Fruit fly (Drosophila melanogaster) whole organism, embryonic: ENCODE measurements around the gene Cpr.

ENCODE experiments used
- CG10321 ChIP-seq: fragments of 200-800 bp; sonication (Bioruptor generic); IDR thresholded peaks from 2 replicates; pipeline ENCODE4 v1.3.6; 2022; ENCODE audit warnings: missing biosample characterization, missing genetic modification characterization
- CG10431 ChIP-seq: fragments of 200-800 bp; sonication (Bioruptor generic); optimal IDR thresholded peaks from 3 replicates; lab custom pipeline; 2018; ENCODE audit warnings: missing biosample characterization, mild to moderate bottlenecking, missing genetic modification characterization
- CG10462 ChIP-seq: fragments of 200-800 bp; sonication (Bioruptor generic); optimal IDR thresholded peaks from 2 replicates; lab custom pipeline; 2016; ENCODE audit warnings: missing biosample characterization, missing genetic modification characterization
- CG11085 ChIP-seq: fragments of 200-800 bp; sonication (Bioruptor generic); IDR thresholded peaks from 2 replicates; pipeline ENCODE4 v1.3.6; 2022; ENCODE audit warnings: missing biosample characterization, missing genetic modification characterization
- CG12155 ChIP-seq: fragments of 200-800 bp; sonication (Bioruptor generic); optimal IDR thresholded peaks from 3 replicates; lab custom pipeline; 2016; ENCODE audit warnings: missing biosample characterization, missing genetic modification characterization
- CG12236 ChIP-seq: fragments of 200-800 bp; sonication (Bioruptor generic); optimal IDR thresholded peaks from 2 replicates; lab custom pipeline; 2016; ENCODE audit warnings: missing biosample characterization, missing genetic modification characterization
- CG12744 ChIP-seq: fragments of 200-800 bp; sonication (Bioruptor generic); optimal IDR thresholded peaks from 2 replicates; lab custom pipeline; 2016; ENCODE audit warnings: missing biosample characterization, missing genetic modification characterization
- CG13296 ChIP-seq: fragments of 200-800 bp; sonication (Bioruptor generic); optimal IDR thresholded peaks from 3 replicates; lab custom pipeline; 2018; ENCODE audit warnings: missing biosample characterization, mild to moderate bottlenecking, missing genetic modification characterization
- CG13775 ChIP-seq: fragments of 200-800 bp; sonication (Bioruptor generic); optimal IDR thresholded peaks from 3 replicates; lab custom pipeline; 2017; ENCODE audit warnings: missing biosample characterization, mild to moderate bottlenecking, missing genetic modification characterization
- CG15479 ChIP-seq: fragments of 200-800 bp; sonication (Bioruptor generic); optimal IDR thresholded peaks from 3 replicates; lab custom pipeline; 2019; ENCODE audit warnings: missing biosample characterization, mild to moderate bottlenecking, missing genetic modification characterization, moderate library complexity
- CG17385 ChIP-seq: fragments of 200-800 bp; sonication (Bioruptor generic); optimal IDR thresholded peaks from 3 replicates; lab custom pipeline; 2018; ENCODE audit warnings: missing biosample characterization, mild to moderate bottlenecking, missing genetic modification characterization
- CG2116 ChIP-seq: fragments of 200-800 bp; sonication (Bioruptor generic); optimal IDR thresholded peaks from 3 replicates; lab custom pipeline; 2018; ENCODE audit warnings: missing biosample characterization, mild to moderate bottlenecking, missing genetic modification characterization
- CG2678 ChIP-seq: fragments of 200-800 bp; sonication (Bioruptor generic); optimal IDR thresholded peaks from 3 replicates; lab custom pipeline; 2019; ENCODE audit warnings: missing biosample characterization, mild to moderate bottlenecking, missing genetic modification characterization, moderate library complexity
- CG2889 ChIP-seq: fragments of 200-800 bp; sonication (Bioruptor generic); IDR thresholded peaks from 3 replicates; pipeline ENCODE4 v1.3.6; 2022; ENCODE audit warnings: missing biosample characterization, missing genetic modification characterization
- CG31224 ChIP-seq: fragments of 200-800 bp; sonication (Bioruptor generic); IDR thresholded peaks from 2 replicates; pipeline ENCODE4 v1.3.6; 2022; ENCODE audit warnings: missing biosample characterization, missing genetic modification characterization
- CG32772 ChIP-seq: fragments of 200-800 bp; sonication (Bioruptor generic); IDR thresholded peaks from 2 replicates; pipeline ENCODE4 v1.3.6; 2022; ENCODE audit warnings: missing biosample characterization, missing genetic modification characterization
- CG42726 ChIP-seq: fragments of 200-800 bp; sonication (Bioruptor generic); IDR thresholded peaks from 2 replicates; pipeline ENCODE4 v1.3.6; 2022; ENCODE audit warnings: missing biosample characterization, missing genetic modification characterization; ENCODE audit not compliant: partially characterized antibody
- CG4730 ChIP-seq: fragments of 200-800 bp; sonication (Bioruptor generic); IDR thresholded peaks from 2 replicates; pipeline ENCODE4 v1.3.6; 2022; ENCODE audit warnings: missing biosample characterization, missing genetic modification characterization
- CG9215 ChIP-seq: fragments of 200-800 bp; sonication (Bioruptor generic); IDR thresholded peaks from 2 replicates; pipeline ENCODE4 v1.3.6; 2022; ENCODE audit warnings: missing biosample characterization, missing genetic modification characterization
- CG9817 ChIP-seq: fragments of 200-800 bp; sonication (Bioruptor generic); optimal IDR thresholded peaks from 2 replicates; lab custom pipeline; 2018; ENCODE audit warnings: missing biosample characterization, mild to moderate bottlenecking, missing genetic modification characterization, moderate library complexity
- CTCF ChIP-seq: fragments of 200-800 bp; sonication (Bioruptor generic); optimal IDR thresholded peaks from 2 replicates; lab custom pipeline; 2017; ENCODE audit warnings: missing biosample characterization, mild to moderate bottlenecking, missing genetic modification characterization, moderate library complexity
- D ChIP-seq, 2 experiments: fragments of 200-800 bp in 1 of 2; fragments of >200 bp in 1 of 2; sonication (Bioruptor generic) in 1 of 2; optimal IDR thresholded peaks; 2 replicates in 1 of 2; 3 replicates in 1 of 2; lab custom pipeline; 2017; ENCODE audit warnings: mild to moderate bottlenecking in 1 of 2, missing biosample characterization in 1 of 2, missing genetic modification characterization in 1 of 2, missing genetic modification reagents in 1 of 2
- Dfd ChIP-seq, 2 experiments: fragments of >200 bp; optimal IDR thresholded peaks; 2 replicates each; lab custom pipeline; 2017; ENCODE audit warnings: missing biosample characterization in 2 of 2, missing genetic modification characterization in 2 of 2
- Dip2 ChIP-seq: fragments of 200-800 bp; sonication (Bioruptor generic); IDR thresholded peaks from 2 replicates; pipeline ENCODE4 v1.3.6; 2022; ENCODE audit warnings: missing biosample characterization, missing genetic modification characterization
- Dp ChIP-seq: fragments of 200-800 bp; sonication (Bioruptor generic); optimal IDR thresholded peaks from 2 replicates; lab custom pipeline; 2018; ENCODE audit warnings: missing biosample characterization, mild to moderate bottlenecking, missing genetic modification characterization, moderate library complexity
- Ets97D ChIP-seq: fragments of 200-800 bp; sonication (Bioruptor generic); optimal IDR thresholded peaks from 3 replicates; lab custom pipeline; 2016; ENCODE audit warnings: missing biosample characterization, missing genetic modification characterization
- Fer2 ChIP-seq: fragments of 200-800 bp; sonication (Bioruptor generic); optimal IDR thresholded peaks from 2 replicates; lab custom pipeline; 2018; ENCODE audit warnings: missing biosample characterization, mild to moderate bottlenecking, missing genetic modification characterization, moderate library complexity
- HLH3B ChIP-seq: fragments of 200-800 bp; sonication (Bioruptor generic); IDR thresholded peaks from 2 replicates; pipeline ENCODE4 v1.3.6; 2022; ENCODE audit warnings: missing biosample characterization, missing genetic modification characterization
- Neu2 ChIP-seq: fragments of 200-800 bp; sonication (Bioruptor generic); optimal IDR thresholded peaks from 3 replicates; lab custom pipeline; 2016; ENCODE audit warnings: missing biosample characterization, missing genetic modification characterization, borderline replicate concordance
- NfI ChIP-seq: fragments of 200-800 bp; sonication (Bioruptor generic); optimal IDR thresholded peaks from 3 replicates; lab custom pipeline; 2018; ENCODE audit warnings: missing biosample characterization, mild to moderate bottlenecking, missing genetic modification characterization, moderate library complexity
- Oli ChIP-seq: fragments of 200-800 bp; sonication (Bioruptor generic); optimal IDR thresholded peaks from 2 replicates; lab custom pipeline; 2018; ENCODE audit warnings: missing biosample characterization, mild to moderate bottlenecking, missing genetic modification characterization, moderate library complexity
- Rx ChIP-seq: fragments of 200-800 bp; sonication (Bioruptor generic); IDR thresholded peaks from 2 replicates; pipeline ENCODE4 v1.3.6; 2022; ENCODE audit warnings: missing biosample characterization, missing genetic modification characterization
- Scr ChIP-seq: fragments of 200-800 bp; sonication (Bioruptor generic); IDR thresholded peaks from 2 replicates; pipeline ENCODE4 v1.3.6; 2022; ENCODE audit warnings: missing biosample characterization, missing genetic modification characterization; ENCODE audit not compliant: partially characterized antibody
- Sox102F ChIP-seq: fragments of 200-800 bp; sonication (Bioruptor generic); optimal IDR thresholded peaks from 2 replicates; lab custom pipeline; 2018; ENCODE audit warnings: missing biosample characterization, mild to moderate bottlenecking, missing genetic modification characterization, moderate library complexity
- TFAM ChIP-seq: fragments of 200-800 bp; sonication (Bioruptor generic); optimal IDR thresholded peaks from 2 replicates; lab custom pipeline; 2017; ENCODE audit warnings: missing biosample characterization, missing genetic modification characterization, inconsistent platforms
- YL-1 ChIP-seq: fragments of 200-800 bp; sonication (Bioruptor generic); optimal IDR thresholded peaks from 3 replicates; lab custom pipeline; 2017; ENCODE audit warnings: missing biosample characterization, mild to moderate bottlenecking, missing genetic modification characterization
- ase ChIP-seq: fragments of 200-800 bp; sonication (Bioruptor generic); IDR thresholded peaks from 3 replicates; pipeline ENCODE4 v1.3.6; 2022; ENCODE audit warnings: missing biosample characterization, missing genetic modification characterization
- br ChIP-seq: fragments of >200 bp; optimal IDR thresholded peaks from 2 replicates; lab custom pipeline; 2017
- btn ChIP-seq: fragments of 200-800 bp; sonication (Bioruptor generic); optimal IDR thresholded peaks from 2 replicates; lab custom pipeline; 2016; ENCODE audit warnings: missing biosample characterization, missing genetic modification characterization
- ftz-f1 ChIP-seq: fragments of 200-800 bp; sonication (Bioruptor generic); optimal IDR thresholded peaks from 2 replicates; lab custom pipeline; 2016; ENCODE audit warnings: missing biosample characterization, missing genetic modification characterization
- gt ChIP-seq: fragments of 200-800 bp; sonication (Bioruptor generic); IDR thresholded peaks from 2 replicates; pipeline ENCODE4 v1.3.6; 2022; ENCODE audit warnings: missing biosample characterization, missing genetic modification characterization
- hbn ChIP-seq: fragments of 200-800 bp; sonication (Bioruptor generic); IDR thresholded peaks from 2 replicates; pipeline ENCODE4 v1.3.6; 2022; ENCODE audit warnings: missing biosample characterization, missing genetic modification characterization; ENCODE audit not compliant: partially characterized antibody
- jing ChIP-seq: fragments of 200-800 bp; sonication (Bioruptor generic); optimal IDR thresholded peaks from 2 replicates; lab custom pipeline; 2018; ENCODE audit warnings: missing biosample characterization, mild to moderate bottlenecking, missing genetic modification characterization
- pho ChIP-seq: fragments of 200-800 bp; sonication (Bioruptor generic); optimal IDR thresholded peaks from 2 replicates; lab custom pipeline; 2016; ENCODE audit warnings: missing biosample characterization, missing genetic modification characterization
- rib ChIP-seq: fragments of 200-800 bp; sonication (Bioruptor generic); IDR thresholded peaks from 2 replicates; pipeline ENCODE4 v1.3.6; 2022; ENCODE audit warnings: missing biosample characterization, missing genetic modification characterization
- sim ChIP-seq: fragments of 200-800 bp; sonication (Bioruptor generic); IDR thresholded peaks from 2 replicates; pipeline ENCODE4 v1.3.6; 2022; ENCODE audit warnings: missing biosample characterization, missing genetic modification characterization
- tap ChIP-seq: fragments of 200-800 bp; optimal IDR thresholded peaks from 3 replicates; lab custom pipeline; 2019; ENCODE audit warnings: missing biosample characterization, mild to moderate bottlenecking, missing genetic modification characterization, moderate library complexity
- trem ChIP-seq: fragments of 200-800 bp; optimal IDR thresholded peaks from 3 replicates; lab custom pipeline; 2019; ENCODE audit warnings: missing biosample characterization, mild to moderate bottlenecking, missing genetic modification characterization, moderate library complexity
- wor ChIP-seq: fragments of 200-800 bp; sonication (Bioruptor generic); IDR thresholded peaks from 2 replicates; pipeline ENCODE4 v1.3.6; 2022; ENCODE audit warnings: missing biosample characterization, missing genetic modification characterization

The Cpr gene

dm6 chr2L:6339010-6339897, 618 bp downstream of the Cpr start (continued):
- TF ChIP-seq D (optimal IDR thresholded peaks at IDR 0.05; lab: Kevin White, UChicago) (peak; percentile 36), D (GFP tag; optimal IDR thresholded peaks at IDR 0.05; lab: Kevin White, UChicago) (no peak), wor (GFP tag; lab: Robert Waterston, UW) (no peak), tap (tag; lab: Kevin White, UChicago) (peak; percentile 20), CG9215 (GFP tag; lab: Robert Waterston, UW) (no peak), Ets97D (GFP tag; lab: Kevin White, UChicago) (no peak), pho (peak; percentile 16), CTCF (no peak), CG13775 (GFP tag; lab: Kevin White, UChicago) (no peak), NfI (peak; percentile 14), Scr (GFP tag; lab: Robert Waterston, UW) (no peak), hbn (GFP tag; lab: Robert Waterston, UW) (peak; percentile 19; the same call in 1 of the 2 replicates), btn (GFP tag; lab: Kevin White, UChicago) (no peak), Dip2 (GFP tag; lab: Robert Waterston, UW) (no peak), br (lab: Kevin White, UChicago) (no peak), trem (no peak), CG12744 (no peak), Dfd (GFP tag; optimal IDR thresholded peaks at IDR 0.05; lab: Kevin White, UChicago) (no peak), HLH3B (GFP tag; lab: Robert Waterston, UW) (0 out of 2 replicates have a peak, but pooled peaks have one; percentile 6), CG12236 (peak; percentile 14), CG15479 (GFP tag; lab: Kevin White, UChicago) (peak; percentile 39), ftz-f1 (GFP tag; lab: Kevin White, UChicago) (peak; percentile 96), CG10431 (GFP tag; lab: Kevin White, UChicago) (no peak), CG17385 (peak; percentile 32), CG12155 (peak; percentile 63), CG10462 (peak; percentile 26), jing (GFP tag; lab: Kevin White, UChicago) (no peak), CG2116 (no peak), CG2889 (GFP tag; lab: Robert Waterston, UW) (0 out of 3 replicates have a peak, but pooled peaks have one; percentile 5), CG2678 (tag; lab: Kevin White, UChicago) (peak; percentile 51), sim (GFP tag; lab: Robert Waterston, UW) (no peak), Dp (GFP tag; lab: Kevin White, UChicago) (no peak), CG9817 (peak; percentile 40), rib (GFP tag; lab: Robert Waterston, UW) (no peak), CG32772 (0 out of 2 replicates have a peak, but pooled peaks have one; percentile 8), Sox102F (no peak), Rx (GFP tag; lab: Robert Waterston, UW) (no peak), CG31224 (GFP tag; lab: Robert Waterston, UW) (no peak), CG10321 (peak; percentile 91), Neu2 (GFP tag; lab: Kevin White, UChicago) (no peak), YL-1 (GFP tag; lab: Kevin White, UChicago) (peak; percentile 59), Oli (tag; lab: Kevin White, UChicago) (peak; percentile 31), CG11085 (GFP tag; lab: Robert Waterston, UW) (no peak), TFAM (no peak), gt (no peak), Fer2 (no peak), ase (GFP tag; lab: Robert Waterston, UW) (peak; percentile 55; the same call in 1 of the 3 replicates), CG4730 (no peak), CG13296 (GFP tag; lab: Kevin White, UChicago) (peak; percentile 22), CG42726 (GFP tag; lab: Robert Waterston, UW) (0 out of 2 replicates have a peak, but pooled peaks have one; percentile 49)
